Worm (Caenorhabditis elegans) whole organism, L2 larva: ENCODE data around the gene abch-1.

ENCODE experiments used
- ceh-16 ChIP-seq: fragments of 150-350 bp; optimal IDR thresholded peaks from 2 replicates; lab custom pipeline; 2014; ENCODE audit warnings: missing biosample characterization, missing genetic modification characterization
- egl-27 ChIP-seq: sonication (generic microtip); optimal IDR thresholded peaks from 3 replicates; lab custom pipeline; 2017; ENCODE audit warnings: missing biosample characterization, missing genetic modification reagents, missing genetic modification characterization
- mbf-1 ChIP-seq: sonication (generic microtip); optimal IDR thresholded peaks from 2 replicates; lab custom pipeline; 2017; ENCODE audit warnings: missing biosample characterization, missing genetic modification characterization
- nhr-11 ChIP-seq: fragments of 150-350 bp; optimal IDR thresholded peaks from 2 replicates; lab custom pipeline; 2014; ENCODE audit warnings: missing biosample characterization, missing genetic modification characterization
- peb-1 ChIP-seq: fragments of 150-350 bp; optimal IDR thresholded peaks from 2 replicates; lab custom pipeline; 2014; ENCODE audit warnings: missing biosample characterization, missing genetic modification characterization
- sem-4 ChIP-seq: fragments of 150-350 bp; optimal IDR thresholded peaks from 2 replicates; lab custom pipeline; 2014; ENCODE audit warnings: missing biosample characterization, missing genetic modification reagents, missing genetic modification characterization
- snpc-4 ChIP-seq: fragments of 150-350 bp; optimal IDR thresholded peaks from 2 replicates; lab custom pipeline; 2014; ENCODE audit warnings: missing biosample characterization, missing genetic modification characterization

- TF ChIP-seq sem-4 (tag; lab: Kevin White, UChicago) (no peak), mbf-1 (tag; lab: Kevin White, UChicago) (no peak), ceh-16 (tag; lab: Kevin White, UChicago) (no peak), nhr-11 (tag; lab: Kevin White, UChicago) (no peak), egl-27 (tag; lab: Kevin White, UChicago) (no peak), snpc-4 (tag; lab: Kevin White, UChicago) (no peak), peb-1 (no peak)
These were observed 28.9 kb upstream of the abch-1 start for ce11 chrII:6560291-6560690.
